Worm (Caenorhabditis elegans) whole organism, L4 larva: Measurements from ENCODE around the gene jnk-1.

Source experiments
- dmd-6 ChIP-seq: fragments of 200-800 bp; sonication (Bioruptor generic); IDR thresholded peaks from 2 replicates; pipeline ENCODE4 v1.3.6; 2022; ENCODE audit warnings: missing genetic modification reagents, missing genetic modification characterization, missing compliant biosample characterization
- dmd-8 ChIP-seq: fragments of 200-800 bp; sonication (Bioruptor generic); IDR thresholded peaks from 2 replicates; pipeline ENCODE4 v1.3.6; 2022; ENCODE audit warnings: missing genetic modification characterization, missing compliant biosample characterization
- dpl-1 ChIP-seq: fragments of 150-350 bp; optimal IDR thresholded peaks from 2 replicates; lab custom pipeline; 2014; ENCODE audit warnings: missing biosample characterization, missing genetic modification reagents, missing genetic modification characterization
- hif-1 ChIP-seq, 2 experiments: sonication (generic microtip); optimal IDR thresholded peaks; 2 replicates each; lab custom pipeline; 2016 to 2017; ENCODE audit warnings: missing compliant biosample characterization in 2 of 2, missing genetic modification characterization in 2 of 2, missing genetic modification reagents in 2 of 2, missing genotype in 2 of 2, mild to moderate bottlenecking in 1 of 2
- lin-1 ChIP-seq: fragments of 200-800 bp; sonication (Bioruptor generic); IDR thresholded peaks from 2 replicates; pipeline ENCODE4 v1.3.6; 2022; ENCODE audit warnings: missing genetic modification reagents, missing genetic modification characterization, missing compliant biosample characterization
- mdl-1 ChIP-seq, 2 experiments: fragments of 150-350 bp in 1 of 2; sonication (generic microtip) in 1 of 2; optimal IDR thresholded peaks; 2 replicates each; lab custom pipeline; 2014 to 2017; ENCODE audit warnings: missing biosample characterization in 2 of 2, missing genetic modification characterization in 2 of 2
- nhr-102 ChIP-seq: sonication (generic microtip); optimal IDR thresholded peaks from 2 replicates; lab custom pipeline; 2016; ENCODE audit warnings: mild to moderate bottlenecking, missing genetic modification characterization, moderate library complexity, missing compliant biosample characterization
- nhr-237 ChIP-seq: sonication (generic microtip); optimal IDR thresholded peaks from 2 replicates; lab custom pipeline; 2017; ENCODE audit warnings: missing biosample characterization, missing genetic modification characterization
- nhr-77 ChIP-seq: fragments of 150-350 bp; optimal IDR thresholded peaks from 2 replicates; lab custom pipeline; 2014; ENCODE audit warnings: missing biosample characterization, missing genetic modification characterization
- skn-1 ChIP-seq: fragments of 150-350 bp; optimal IDR thresholded peaks from 2 replicates; lab custom pipeline; 2014; ENCODE audit warnings: missing biosample characterization, missing genetic modification characterization
- tag-97 ChIP-seq: fragments of 200-800 bp; sonication (Bioruptor generic); IDR thresholded peaks from 2 replicates; pipeline ENCODE4 v1.3.6; 2022; ENCODE audit warnings: missing genetic modification characterization, missing compliant biosample characterization
- zag-1 ChIP-seq: fragments of 150-350 bp; optimal IDR thresholded peaks from 2 replicates; lab custom pipeline; 2014; ENCODE audit warnings: missing biosample characterization, missing genetic modification characterization

DNA sequence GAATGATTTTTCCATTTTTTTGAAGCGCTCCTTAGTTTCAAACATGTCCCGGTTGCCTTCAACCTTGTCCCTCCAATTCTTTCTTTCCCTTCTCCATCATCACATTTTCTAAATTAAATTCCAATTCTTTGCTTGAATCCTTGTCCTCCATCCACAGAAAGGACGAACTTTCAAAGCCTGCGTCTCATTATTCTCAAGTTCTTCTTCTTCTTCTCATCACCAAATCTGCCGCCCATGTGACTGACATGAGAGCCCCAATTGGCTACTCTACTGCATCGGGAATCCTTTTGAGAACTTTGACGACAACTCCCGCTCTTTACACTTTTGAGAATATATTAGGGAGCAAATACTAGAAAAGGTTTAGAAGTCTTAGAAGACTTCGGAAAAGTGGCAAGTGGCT, 773 bp upstream of the jnk-1 start:
- TF ChIP-seq nhr-237 (tag; lab: Kevin White, UChicago) (no peak), hif-1 (tag; optimal IDR thresholded peaks at IDR 0.05; lab: Kevin White, UChicago) (no peak), dmd-8 (no peak), nhr-102 (tag; lab: Kevin White, UChicago) (no peak), skn-1 (tag; lab: Kevin White, UChicago) (no peak), mdl-1 (tag; optimal IDR thresholded peaks at IDR 0.05; lab: Kevin White, UChicago) (no peak), tag-97 (GFP tag; lab: Robert Waterston, UW) (no peak), lin-1 (GFP tag; lab: Robert Waterston, UW) (no peak), zag-1 (tag; lab: Kevin White, UChicago) (no peak), dmd-6 (0 out of 2 replicates have a peak, but pooled peaks have one; percentile 15), nhr-77 (no peak), dpl-1 (no peak)
